Fruit fly (Drosophila melanogaster) whole organism: ENCODE measurements around the gene ftz.

ENCODE experiments used
- pan ChIP-seq: fragments of >200 bp; optimal IDR thresholded peaks from 2 replicates; lab custom pipeline; 2017
- psq ChIP-seq: fragments of >200 bp; optimal IDR thresholded peaks from 2 replicates; lab custom pipeline; 2017

- no peak for TF ChIP-seq pan (lab: Kevin White, UChicago)
- TF ChIP-seq psq: no peak
These were observed 48.4 kb downstream of the ftz start for dm6 chr3R:6912251-6913215.
